Worm (Caenorhabditis elegans): ENCODE results near the gene ZK816.3.

- TF ChIP-seq ztf-11 (tag; optimal IDR thresholded peaks at IDR 0.05) = no peak
- no peak for TF ChIP-seq nhr-28 (tag; optimal IDR thresholded peaks at IDR 0.05)
- TF ChIP-seq lsy-2 (tag; optimal IDR thresholded peaks at IDR 0.05) = no peak
- no peak for TF ChIP-seq nhr-12 (tag; optimal IDR thresholded peaks at IDR 0.05)
- no peak for TF ChIP-seq unc-62 (GFP tag; optimal IDR thresholded peaks at IDR 0.05)
- no peak for TF ChIP-seq elt-3 (tag; optimal IDR thresholded peaks at IDR 0.05)
- TF ChIP-seq nhr-76 (tag; optimal IDR thresholded peaks at IDR 0.05) = no peak
- TF ChIP-seq unc-39 (tag; optimal IDR thresholded peaks at IDR 0.05) = no peak
- no peak for TF ChIP-seq snpc-4 (tag; optimal IDR thresholded peaks at IDR 0.05)
- TF ChIP-seq blmp-1 (tag; optimal IDR thresholded peaks at IDR 0.05) = no peak
- no peak for TF ChIP-seq sptf-1 (tag; optimal IDR thresholded peaks at IDR 0.05)
Observed at ce11 chrX:3385362-3385761, 37.2 kb downstream of the ZK816.3 start, which contains the start of gene acp-1.

Measured in whole organism, mixed stage, embryonic.